Worm (Caenorhabditis elegans): ENCODE measurements around the gene lov-1.
A peak's percentile ranks its signal among the peaks of the same experiment; 100 is the strongest.

The lov-1 gene

DNA sequence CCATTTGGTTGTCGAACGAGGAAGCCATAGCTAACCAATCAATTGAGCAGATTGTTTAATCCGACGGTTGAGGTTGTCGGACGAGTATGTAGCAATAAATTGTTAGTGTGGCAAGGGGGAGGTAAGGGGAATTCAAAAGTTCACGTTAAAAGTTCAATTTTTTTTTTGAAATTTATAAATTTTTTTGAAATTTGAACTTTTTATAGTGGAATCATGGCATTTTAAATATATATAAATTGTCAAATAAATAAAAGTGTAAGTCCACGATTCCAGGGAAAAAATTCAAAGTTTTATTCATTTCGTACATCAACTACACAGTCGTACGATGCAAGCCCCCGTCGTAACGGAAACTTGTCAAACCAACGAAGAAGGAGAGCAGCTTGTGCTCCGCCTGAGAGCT lies 13.2 kb downstream of the lov-1 start, which contains the start of the genes ZK945.7 and ZK945.8:
TSS of gene ZK945.7 (minus strand) at position 101 of the 400 bp plus-strand sequence.
TSS of gene ZK945.8 (plus strand) at position 275 of the 400 bp plus-strand sequence.
- TF ChIP-seq lin-11 (tag; optimal IDR thresholded peaks at IDR 0.05) (no peak), R02D3.7 (tag; optimal IDR thresholded peaks at IDR 0.05) (no peak), nhr-23 (tag; optimal IDR thresholded peaks at IDR 0.05) (no peak), ztf-11 (tag; optimal IDR thresholded peaks at IDR 0.05) (no peak)

DNA sequence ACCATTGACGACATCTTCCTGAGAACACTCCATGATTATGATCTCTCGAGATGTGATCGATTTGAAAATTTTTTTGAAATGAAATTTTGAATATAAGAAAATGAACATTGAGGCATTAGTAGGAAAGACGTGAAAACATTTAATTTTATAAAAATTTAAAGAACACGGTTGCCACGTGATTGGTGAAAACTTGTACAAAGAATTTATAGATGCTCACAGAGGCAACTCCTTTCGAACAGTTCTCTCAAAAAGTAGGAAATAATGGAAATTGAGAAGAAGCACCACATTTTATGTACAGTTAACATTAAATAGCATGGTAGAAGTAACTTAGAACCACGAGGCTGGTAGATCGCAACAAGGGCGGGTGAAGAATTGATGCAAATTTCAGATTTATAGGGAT lies 14.8 kb downstream of the lov-1 start, which contains the start of gene ZK945.6:
TSS of gene ZK945.6 (minus strand) at position 101 of the 400 bp plus-strand sequence.
- TF ChIP-seq lin-13 (GFP tag; optimal IDR thresholded peaks at IDR 0.05): no peak
- TF ChIP-seq egl-27 (tag; optimal IDR thresholded peaks at IDR 0.05): no peak
- TF ChIP-seq ztf-1 (GFP tag; conservative IDR thresholded peaks at IDR 0.05): no peak
- no peak for TF ChIP-seq dmd-4 (tag; optimal IDR thresholded peaks at IDR 0.05)
- no peak for TF ChIP-seq elt-1 (tag; optimal IDR thresholded peaks at IDR 0.05)
- no peak for TF ChIP-seq crh-2 (tag; optimal IDR thresholded peaks at IDR 0.05)
- no peak for TF ChIP-seq fos-1 (tag; optimal IDR thresholded peaks at IDR 0.05)
- TF ChIP-seq R02D3.7 (tag; optimal IDR thresholded peaks at IDR 0.05): no peak

DNA sequence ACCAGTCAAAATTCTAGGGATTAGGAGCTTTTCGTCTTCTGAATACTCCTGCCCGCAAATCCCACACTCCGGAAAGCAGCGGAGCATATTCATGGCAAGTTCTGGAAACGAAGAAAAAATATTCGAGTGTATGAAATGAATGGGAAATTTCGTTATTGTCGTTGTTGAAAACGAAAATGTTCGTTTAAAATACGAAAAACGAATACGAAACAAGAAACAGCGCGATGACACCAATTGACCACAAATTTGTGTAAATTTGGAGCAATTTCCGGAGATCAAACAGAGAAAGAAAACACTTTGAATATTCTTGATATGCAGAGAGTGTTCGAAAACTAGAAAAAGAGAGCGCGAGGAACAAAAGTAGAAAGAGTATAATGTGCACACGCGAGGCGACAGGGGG lies 16.0 kb downstream of the lov-1 start, which contains the start of gene ZK945.4:
TSS of gene ZK945.4 (minus strand) at position 101 of the 400 bp plus-strand sequence.
- TF ChIP-seq snpc-4 (tag; optimal IDR thresholded peaks at IDR 0.05) (no peak), ztf-11 (tag; optimal IDR thresholded peaks at IDR 0.05) (no peak), sma-9 (GFP tag; optimal IDR thresholded peaks at IDR 0.05) (no peak), sma-9 (tag; optimal IDR thresholded peaks at IDR 0.05) (no peak)

DNA sequence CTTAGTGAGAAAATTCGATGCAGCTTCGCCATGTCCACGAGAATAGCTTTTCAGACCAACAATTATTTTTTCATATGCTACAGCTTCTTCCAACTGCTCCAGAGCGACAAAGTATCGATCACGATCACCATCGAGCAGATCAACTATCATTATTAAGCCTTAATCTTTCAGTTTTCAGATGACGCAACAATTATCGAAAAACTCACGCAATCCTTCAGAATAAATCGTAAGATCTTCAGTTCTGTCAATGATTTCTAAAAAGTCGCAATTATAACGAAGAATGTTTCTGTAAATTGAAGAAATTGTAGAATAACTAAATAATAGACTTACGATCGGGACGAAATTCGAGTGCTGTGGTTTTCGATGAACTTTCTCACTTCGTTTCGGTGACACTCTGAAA lies 18.4 kb downstream of the lov-1 start:
- TF ChIP-seq ztf-4 (tag; optimal IDR thresholded peaks at IDR 0.05): no peak
- TF ChIP-seq blmp-1 (tag; optimal IDR thresholded peaks at IDR 0.05; ENCODE audit: insufficient read depth): no peak
- no peak for TF ChIP-seq ceh-16 (tag; optimal IDR thresholded peaks at IDR 0.05)
- TF ChIP-seq fos-1 (tag; optimal IDR thresholded peaks at IDR 0.05): no peak
- no peak for TF ChIP-seq peb-1 (tag; optimal IDR thresholded peaks at IDR 0.05)
- no peak for TF ChIP-seq mbf-1 (tag; optimal IDR thresholded peaks at IDR 0.05)
- no peak for TF ChIP-seq nhr-77 (tag; optimal IDR thresholded peaks at IDR 0.05)
- no peak for TF ChIP-seq nhr-25 (tag; optimal IDR thresholded peaks at IDR 0.05)
- TF ChIP-seq zag-1 (tag; optimal IDR thresholded peaks at IDR 0.05): no peak
- no peak for TF ChIP-seq F13H6.1 (tag; optimal IDR thresholded peaks at IDR 0.05)
- no peak for TF ChIP-seq elt-1 (tag; optimal IDR thresholded peaks at IDR 0.05)
- TF ChIP-seq ceh-82 (tag; optimal IDR thresholded peaks at IDR 0.05): no peak
- TF ChIP-seq unc-39 (tag; optimal IDR thresholded peaks at IDR 0.05): no peak
- no peak for TF ChIP-seq snpc-4 (tag; optimal IDR thresholded peaks at IDR 0.05)
- TF ChIP-seq lin-39 (tag; optimal IDR thresholded peaks at IDR 0.05): no peak
- no peak for TF ChIP-seq Y55F3AM.14 (GFP tag; optimal IDR thresholded peaks at IDR 0.05)
- TF ChIP-seq ztf-11 (tag; optimal IDR thresholded peaks at IDR 0.05): no peak
- no peak for TF ChIP-seq gmeb-1 (tag; optimal IDR thresholded peaks at IDR 0.05)
- no peak for TF ChIP-seq ztf-1 (GFP tag; conservative IDR thresholded peaks at IDR 0.05)
- TF ChIP-seq ama-1 (optimal IDR thresholded peaks at IDR 0.05): no peak

DNA sequence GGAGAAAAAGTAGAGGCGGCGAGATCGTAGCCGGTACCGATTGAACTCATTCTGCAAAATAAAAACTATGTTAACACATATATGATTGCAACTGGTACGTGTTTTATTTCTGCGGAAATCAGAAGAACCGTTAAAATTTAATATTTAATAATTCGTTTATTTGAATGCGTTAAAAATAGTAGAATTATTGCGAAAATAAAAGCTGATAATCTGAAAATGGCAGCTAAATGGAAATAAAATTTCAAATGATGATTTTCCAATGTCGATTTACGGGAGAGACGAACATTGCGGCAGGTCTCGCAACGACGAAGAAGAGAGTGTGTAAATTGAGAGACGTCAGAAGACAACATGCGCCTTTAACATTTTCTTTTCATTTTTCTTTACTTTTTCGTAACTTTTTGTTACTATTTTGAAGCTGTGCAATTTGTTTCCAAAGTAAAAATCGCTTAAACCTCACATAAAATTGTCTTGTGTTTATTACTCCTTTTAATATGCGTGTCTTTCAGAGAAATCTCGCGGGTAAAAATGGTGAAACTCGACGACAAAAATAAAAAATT lies 21.7 kb downstream of the lov-1 start, which contains the start of the genes pas-7 and puf-12:
TSS of gene pas-7 (minus strand) at position 51 of the 557 bp plus-strand sequence.
TSS of gene puf-12 (plus strand) at position 507 of the 557 bp plus-strand sequence.
- TF ChIP-seq lin-11 (tag; optimal IDR thresholded peaks at IDR 0.05): no peak
- no peak for TF ChIP-seq elt-1 (tag; optimal IDR thresholded peaks at IDR 0.05)
- TF ChIP-seq C34F6.9 (tag; optimal IDR thresholded peaks at IDR 0.05): peak; percentile 65
- TF ChIP-seq R02D3.7 (tag; optimal IDR thresholded peaks at IDR 0.05): peak; percentile 5
- TF ChIP-seq alr-1 (tag; optimal IDR thresholded peaks at IDR 0.05): no peak
- TF ChIP-seq ztf-4 (tag; optimal IDR thresholded peaks at IDR 0.05): no peak
- no peak for TF ChIP-seq sem-4 (tag; optimal IDR thresholded peaks at IDR 0.05)
- TF ChIP-seq lsy-2 (tag; optimal IDR thresholded peaks at IDR 0.05): peak in 1 of 2 experiments; percentile 77
- TF ChIP-seq fos-1 (tag; optimal IDR thresholded peaks at IDR 0.05): no peak
- no peak for TF ChIP-seq unc-62 (GFP tag; optimal IDR thresholded peaks at IDR 0.05)
- no peak for TF ChIP-seq nhr-21 (tag; optimal IDR thresholded peaks at IDR 0.05)
- no peak for TF ChIP-seq nhr-25 (tag; optimal IDR thresholded peaks at IDR 0.05)
- peak; percentile 59 for TF ChIP-seq nhr-129 (tag; optimal IDR thresholded peaks at IDR 0.05)
- peak; percentile 67 for TF ChIP-seq unc-55 (GFP tag; optimal IDR thresholded peaks at IDR 0.05)
- TF ChIP-seq nhr-11 (tag; optimal IDR thresholded peaks at IDR 0.05): no peak
- peak; percentile 63 for TF ChIP-seq skn-1 (tag; optimal IDR thresholded peaks at IDR 0.05)
